Worm (Caenorhabditis elegans) whole organism, L2 larva: ENCODE results near the gene clec-138.

Source experiments
- C34F6.9 ChIP-seq: fragments of 150-350 bp; optimal IDR thresholded peaks from 2 replicates; lab custom pipeline; 2014; ENCODE audit warnings: missing biosample characterization, missing genetic modification characterization
- blmp-1 ChIP-seq: sonication (generic microtip); optimal IDR thresholded peaks from 2 replicates; lab custom pipeline; 2017; ENCODE audit warnings: missing genetic modification characterization, mild to moderate bottlenecking, missing compliant biosample characterization, antibody characterized with exemption, moderate library complexity; ENCODE audit not compliant: insufficient read depth
- ceh-16 ChIP-seq: fragments of 150-350 bp; optimal IDR thresholded peaks from 2 replicates; lab custom pipeline; 2014; ENCODE audit warnings: missing biosample characterization, missing genetic modification characterization
- dmd-4 ChIP-seq: sonication (generic microtip); optimal IDR thresholded peaks from 2 replicates; lab custom pipeline; 2017; ENCODE audit warnings: missing biosample characterization, missing genetic modification characterization
- nhr-21 ChIP-seq: fragments of 150-350 bp; optimal IDR thresholded peaks from 2 replicates; lab custom pipeline; 2014; ENCODE audit warnings: missing biosample characterization, missing genetic modification characterization
- ztf-11 ChIP-seq: sonication (generic microtip); optimal IDR thresholded peaks from 2 replicates; lab custom pipeline; 2017; ENCODE audit warnings: missing biosample characterization, missing genetic modification characterization

DNA sequence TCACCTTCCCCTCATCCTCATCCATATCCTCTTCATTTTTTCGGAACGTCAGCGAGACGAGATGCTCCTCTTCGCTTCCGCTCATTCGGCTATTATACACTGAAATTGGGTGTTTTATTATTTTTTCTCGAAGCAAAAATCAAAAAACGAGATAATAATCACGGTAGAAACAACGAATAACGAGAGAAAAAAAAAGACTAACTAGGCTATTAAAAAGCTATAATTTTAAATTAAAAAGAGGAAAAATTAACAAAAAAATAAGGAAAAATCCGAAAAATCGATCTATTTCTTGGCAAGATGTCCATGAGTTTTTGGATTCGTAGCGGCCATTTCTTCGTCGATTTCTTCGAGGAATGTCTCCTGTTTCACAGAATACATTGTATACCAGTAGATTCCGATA is 18.3 kb downstream of the clec-138 start, which contains the start of gene ipla-1:
- TF ChIP-seq C34F6.9 (tag; lab: Kevin White, UChicago) = no peak
- TF ChIP-seq ceh-16 (tag; lab: Kevin White, UChicago) = no peak
- no peak for TF ChIP-seq ztf-11 (tag; lab: Kevin White, UChicago)
- no peak for TF ChIP-seq nhr-21 (tag; lab: Kevin White, UChicago)
- TF ChIP-seq blmp-1 (tag; lab: Kevin White, UChicago) = no peak
- TF ChIP-seq dmd-4 (tag; lab: Kevin White, UChicago) = no peak
